Fruit fly (Drosophila melanogaster) whole organism, prepupa: Measurements from ENCODE around the gene Cdc14.
A peak's percentile ranks its signal among the peaks of the same experiment; 100 is the strongest.

Experiments used
- CG31627 ChIP-seq: fragments of 200-800 bp; sonication (Bioruptor generic); optimal IDR thresholded peaks from 3 replicates; lab custom pipeline; 2016; ENCODE audit warnings: missing biosample characterization, missing genetic modification characterization
- CG8119 ChIP-seq: fragments of 200-800 bp; sonication (Bioruptor generic); IDR thresholded peaks from 3 replicates; pipeline ENCODE4 v1.3.6; 2022; ENCODE audit warnings: missing biosample characterization, missing genetic modification characterization
- Hr38 ChIP-seq: sonication (Bioruptor generic); optimal IDR thresholded peaks from 2 replicates; lab custom pipeline; 2016; ENCODE audit warnings: missing biosample characterization, missing genetic modification characterization
- Hr4 ChIP-seq: fragments of 200-800 bp; sonication (Bioruptor generic); optimal IDR thresholded peaks from 3 replicates; lab custom pipeline; 2016; ENCODE audit warnings: missing biosample characterization, missing genetic modification characterization
- Met ChIP-seq: fragments of 200-800 bp; sonication (Bioruptor generic); optimal IDR thresholded peaks from 3 replicates; lab custom pipeline; 2016; ENCODE audit warnings: missing biosample characterization, missing genetic modification characterization
- OdsH ChIP-seq: fragments of 200-800 bp; sonication (Bioruptor generic); optimal IDR thresholded peaks from 3 replicates; lab custom pipeline; 2016; ENCODE audit warnings: missing biosample characterization, missing genetic modification characterization
- Sox14 ChIP-seq: fragments of 200-800 bp; sonication (Bioruptor generic); optimal IDR thresholded peaks from 3 replicates; lab custom pipeline; 2016; ENCODE audit warnings: missing biosample characterization, missing genetic modification characterization
- esn ChIP-seq: fragments of 200-800 bp; sonication (Bioruptor generic); optimal IDR thresholded peaks from 2 replicates; lab custom pipeline; 2016; ENCODE audit warnings: missing biosample characterization, mild to moderate bottlenecking, missing genetic modification characterization, moderate library complexity
- fd85E ChIP-seq: fragments of 200-800 bp; sonication (Bioruptor generic); optimal IDR thresholded peaks from 3 replicates; lab custom pipeline; 2016; ENCODE audit warnings: missing biosample characterization, missing genetic modification characterization
- fkh ChIP-seq: fragments of 200-800 bp; sonication (Bioruptor generic); optimal IDR thresholded peaks from 3 replicates; lab custom pipeline; 2017; ENCODE audit warnings: missing biosample characterization, mild to moderate bottlenecking, missing genetic modification characterization, moderate library complexity
- spab ChIP-seq: fragments of 200-800 bp; sonication (Bioruptor generic); optimal IDR thresholded peaks from 2 replicates; lab custom pipeline; 2017; ENCODE audit warnings: missing biosample characterization, mild to moderate bottlenecking, missing genetic modification characterization, missing genetic modification reagents
- ss ChIP-seq, 2 experiments: fragments of 200-800 bp; sonication (Bioruptor generic); optimal IDR thresholded peaks; 2 replicates in 1 of 2; 3 replicates in 1 of 2; lab custom pipeline; 2017 to 2018; ENCODE audit warnings: mild to moderate bottlenecking in 2 of 2, missing biosample characterization in 2 of 2, missing genetic modification characterization in 2 of 2, moderate library complexity in 1 of 2
- topi ChIP-seq: fragments of 200-800 bp; sonication (Bioruptor generic); optimal IDR thresholded peaks from 3 replicates; lab custom pipeline; 2016; ENCODE audit warnings: missing biosample characterization, missing genetic modification characterization

DNA sequence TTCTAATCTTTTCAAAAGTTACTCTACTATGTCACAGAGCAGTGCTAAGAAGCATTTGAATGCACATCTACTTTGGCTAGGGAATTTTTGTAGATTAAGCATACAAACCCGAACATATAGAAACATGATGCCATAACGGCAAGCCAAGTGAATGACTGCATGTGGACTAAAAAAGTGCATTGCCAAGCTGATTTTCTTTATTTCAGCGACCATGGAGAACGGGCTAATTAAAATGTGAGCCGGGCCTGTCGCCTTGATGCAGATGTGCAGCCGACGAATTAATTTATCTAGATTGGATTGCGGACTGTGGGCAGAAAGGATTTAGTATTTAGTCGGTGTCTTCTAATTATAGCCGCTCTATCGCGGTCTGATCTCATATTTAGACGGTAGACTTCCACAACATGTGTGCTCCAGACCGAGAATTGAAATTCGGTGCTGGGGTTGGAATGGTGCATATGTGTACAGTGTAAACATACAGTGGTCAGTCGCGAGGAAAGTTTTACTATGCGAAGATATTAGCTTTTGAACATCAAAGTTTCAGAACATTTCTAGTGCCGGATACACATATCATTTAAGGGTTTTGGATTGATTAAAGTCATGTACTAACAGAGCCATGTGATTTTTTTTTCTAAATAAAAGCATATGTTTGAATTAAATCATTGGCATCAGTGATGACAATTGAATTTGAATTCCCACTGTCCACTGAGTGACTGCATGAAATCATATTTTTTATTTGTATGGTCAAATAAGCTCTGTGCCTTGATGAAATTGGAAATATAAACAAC is 2.2 kb upstream of the Cdc14 start:
- TF ChIP-seq Met: no peak
- no peak for TF ChIP-seq CG31627 (GFP tag; lab: Kevin White, UChicago)
- TF ChIP-seq spab (GFP tag; lab: Kevin White, UChicago): no peak
- peak; percentile 3 for TF ChIP-seq OdsH (GFP tag; lab: Kevin White, UChicago)
- no peak for TF ChIP-seq esn
- no peak for TF ChIP-seq Hr38 (GFP tag; lab: Kevin White, UChicago)
- TF ChIP-seq Sox14 (GFP tag; lab: Kevin White, UChicago): no peak
- no peak for TF ChIP-seq ss (GFP tag; optimal IDR thresholded peaks at IDR 0.05; lab: Kevin White, UChicago)
- no peak for TF ChIP-seq CG8119
- no peak for TF ChIP-seq fkh
- no peak for TF ChIP-seq topi (GFP tag; lab: Kevin White, UChicago)
- peak; percentile 15 for TF ChIP-seq Hr4 (GFP tag; lab: Kevin White, UChicago)
- no peak for TF ChIP-seq fd85E (GFP tag; lab: Kevin White, UChicago)
